Fruit fly (Drosophila melanogaster): ENCODE data around the gene Uxs.

DNA sequence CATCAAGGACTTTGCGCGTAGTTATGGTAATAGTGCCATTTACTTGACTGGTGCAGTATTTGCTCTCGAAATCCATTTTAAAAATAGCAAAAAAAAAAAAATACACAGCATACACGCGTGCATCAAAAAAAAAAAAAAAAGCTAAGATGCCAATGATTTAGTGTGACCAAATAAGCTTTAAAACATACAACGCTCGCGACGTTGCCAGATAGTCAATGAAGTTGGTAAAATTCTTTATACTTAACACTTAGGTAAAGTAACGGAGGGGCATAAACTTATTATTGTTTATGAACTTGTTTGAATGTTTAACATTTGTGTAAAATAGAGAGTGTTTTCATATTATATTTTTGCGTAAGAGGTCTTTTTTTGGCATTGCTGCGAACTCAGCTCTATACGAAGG, 29.9 kb downstream of the Uxs start, which contains the start of gene tut:
- TF ChIP-seq br (optimal IDR thresholded peaks at IDR 0.05), result no peak
- no peak for TF ChIP-seq CG43689 (GFP tag; IDR thresholded peaks at IDR 0.05)
- TF ChIP-seq CG3281 (GFP tag; optimal IDR thresholded peaks at IDR 0.05), result no peak

Data from whole organism, embryonic.